Fruit fly (Drosophila melanogaster): ENCODE data around the gene CG5194.
A peak's percentile ranks its signal among the peaks of the same experiment; 100 is the strongest.

Gene CG5194

dm6 chr3L:9025680-9026079 is 16.0 kb upstream of the CG5194 start (continued):
- TF ChIP-seq Hr78 (GFP tag; optimal IDR thresholded peaks at IDR 0.05) (peak in 1 of 2 experiments; percentile 63), CG15269 (tag; optimal IDR thresholded peaks at IDR 0.05) (peak; percentile 84), CG7357 (GFP tag; IDR thresholded peaks at IDR 0.05) (peak; percentile 70), zf30C (GFP tag; optimal IDR thresholded peaks at IDR 0.05) (peak; percentile 59), Asciz (GFP tag; optimal IDR thresholded peaks at IDR 0.05) (peak; percentile 84), ken (GFP tag; IDR thresholded peaks at IDR 0.05) (peak; percentile 88), CG10209 (GFP tag; optimal IDR thresholded peaks at IDR 0.05) (peak; percentile 77), rib (GFP tag; IDR thresholded peaks at IDR 0.05) (peak; percentile 67; the same call in 1 of the 2 replicates), CG14710 (tag; optimal IDR thresholded peaks at IDR 0.05) (peak; percentile 75), CG17186 (GFP tag; optimal IDR thresholded peaks at IDR 0.05) (no peak), sna (GFP tag; IDR thresholded peaks at IDR 0.05; ENCODE audit: partially characterized antibody) (no peak), schlank (tag; optimal IDR thresholded peaks at IDR 0.05) (no peak), CG11456 (GFP tag; IDR thresholded peaks at IDR 0.05) (peak; percentile 86), zen2 (GFP tag; IDR thresholded peaks at IDR 0.05; ENCODE audit: partially characterized antibody) (no peak), D19B (GFP tag; optimal IDR thresholded peaks at IDR 0.05) (peak; percentile 48), oc (tag; optimal IDR thresholded peaks at IDR 0.05) (peak; percentile 79), CG11695 (GFP tag; IDR thresholded peaks at IDR 0.05) (peak; percentile 92), CG13424 (tag; optimal IDR thresholded peaks at IDR 0.05) (peak; percentile 89), Camta (GFP tag; optimal IDR thresholded peaks at IDR 0.05) (peak; percentile 87), Gsc (GFP tag; IDR thresholded peaks at IDR 0.05) (peak; percentile 76), CG12236 (GFP tag; optimal IDR thresholded peaks at IDR 0.05) (peak; percentile 78), cwo (GFP tag; optimal IDR thresholded peaks at IDR 0.05) (peak; percentile 51), CG10274 (GFP tag; optimal IDR thresholded peaks at IDR 0.05) (peak; percentile 18), trem (tag; optimal IDR thresholded peaks at IDR 0.05) (peak; percentile 71), CG31441 (GFP tag; IDR thresholded peaks at IDR 0.05) (peak; percentile 87), CG17612 (GFP tag; IDR thresholded peaks at IDR 0.05) (peak; percentile 73), tap (tag; optimal IDR thresholded peaks at IDR 0.05) (peak; percentile 81), CG2889 (GFP tag; IDR thresholded peaks at IDR 0.05) (peak; percentile 77; the same call in 2 of the 3 replicates), ap (GFP tag; IDR thresholded peaks at IDR 0.05) (peak; percentile 84), ato (GFP tag; IDR thresholded peaks at IDR 0.05; ENCODE audit: partially characterized antibody) (no peak), CG5245 (GFP tag; optimal IDR thresholded peaks at IDR 0.05) (peak; percentile 71), Bgb (GFP tag; IDR thresholded peaks at IDR 0.05; ENCODE audit: partially characterized antibody) (no peak), Ada2b (GFP tag; IDR thresholded peaks at IDR 0.05) (peak; percentile 94), Hr51 (GFP tag; optimal IDR thresholded peaks at IDR 0.05) (peak; percentile 68 to 90), Dbx (GFP tag; IDR thresholded peaks at IDR 0.05) (peak; percentile 75; the same call in 2 of the 3 replicates), CG8388 (GFP tag; optimal IDR thresholded peaks at IDR 0.05) (peak; percentile 83), corto (GFP tag; optimal IDR thresholded peaks at IDR 0.05) (no peak), CG43689 (GFP tag; IDR thresholded peaks at IDR 0.05) (peak; percentile 86), CG4328 (GFP tag; optimal IDR thresholded peaks at IDR 0.05) (peak; percentile 44), E2f1 (GFP tag; IDR thresholded peaks at IDR 0.05) (peak; percentile 80), CG10543 (GFP tag; optimal IDR thresholded peaks at IDR 0.05) (no peak), mam (GFP tag; optimal IDR thresholded peaks at IDR 0.05) (peak; percentile 81), ham (GFP tag; IDR thresholded peaks at IDR 0.05) (0 out of 2 replicates have a peak, but pooled peaks have one; percentile 44), Eip74EF (GFP tag; optimal IDR thresholded peaks at IDR 0.05) (peak in 1 of 2 experiments; percentile 64), emc (GFP tag; optimal IDR thresholded peaks at IDR 0.05) (peak; percentile 27), ems (GFP tag; optimal IDR thresholded peaks at IDR 0.05) (peak; percentile 67), run (tag; optimal IDR thresholded peaks at IDR 0.05) (peak; percentile 92), danr (GFP tag; IDR thresholded peaks at IDR 0.05) (peak; percentile 80), dmrt11E (tag; optimal IDR thresholded peaks at IDR 0.05) (peak; percentile 86)

All from whole organism, embryonic.